Fruit fly (Drosophila melanogaster): Measurements from ENCODE around the gene CG33252.

CG33252 gene

DNA sequence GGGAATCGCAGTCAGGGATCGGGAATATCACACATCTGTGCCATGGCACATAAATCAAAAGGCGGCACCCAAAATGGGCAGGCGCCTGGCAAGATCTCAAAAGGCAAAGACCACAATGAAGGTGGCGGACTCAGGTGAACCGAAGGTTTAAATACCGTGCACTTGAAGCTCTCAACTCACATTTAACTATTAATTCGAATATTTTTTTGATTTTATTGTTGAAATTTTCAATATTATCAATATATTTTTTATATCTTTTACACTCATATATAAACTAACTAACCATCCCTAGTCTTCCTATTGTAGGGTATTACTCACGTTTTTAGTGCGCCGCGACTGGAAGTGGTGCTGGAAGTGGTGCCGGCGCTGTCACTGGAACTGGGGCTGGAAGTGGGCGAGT lies 48.0 kb downstream of the CG33252 start (continued):
- TF ChIP-seq Mad (GFP tag; optimal IDR thresholded peaks at IDR 0.05) (no peak), nerfin-1 (tag; optimal IDR thresholded peaks at IDR 0.05) (no peak), CG7987 (GFP tag; optimal IDR thresholded peaks at IDR 0.05) (no peak), CG2202 (tag; optimal IDR thresholded peaks at IDR 0.05) (no peak), yki (optimal IDR thresholded peaks at IDR 0.05) (no peak), CG14860 (GFP tag; IDR thresholded peaks at IDR 0.05; ENCODE audit: partially characterized antibody) (no peak), HLH3B (GFP tag; IDR thresholded peaks at IDR 0.05) (peak; percentile 54), CG7271 (tag; optimal IDR thresholded peaks at IDR 0.05) (no peak), sens-2 (GFP tag; IDR thresholded peaks at IDR 0.05) (no peak), CG31224 (GFP tag; IDR thresholded peaks at IDR 0.05) (no peak), CG10267 (tag; optimal IDR thresholded peaks at IDR 0.05) (peak; percentile 8), CG1603 (tag; optimal IDR thresholded peaks at IDR 0.05) (no peak), fd96Cb (tag; optimal IDR thresholded peaks at IDR 0.05) (peak; percentile 28), B-H2 (GFP tag; optimal IDR thresholded peaks at IDR 0.05) (no peak), CG7839 (tag; optimal IDR thresholded peaks at IDR 0.05) (peak; percentile 4), Tbp (GFP tag; optimal IDR thresholded peaks at IDR 0.05) (no peak), CTCF (GFP tag; optimal IDR thresholded peaks at IDR 0.05) (no peak), Usf (GFP tag; optimal IDR thresholded peaks at IDR 0.05) (no peak), Drgx (GFP tag; IDR thresholded peaks at IDR 0.05) (no peak), row (GFP tag; IDR thresholded peaks at IDR 0.05) (peak; percentile 45; the same call in 2 of the 3 replicates), Dad (GFP tag; optimal IDR thresholded peaks at IDR 0.05) (no peak), sisA (GFP tag; IDR thresholded peaks at IDR 0.05) (peak; percentile 41), CG8924 (tag; optimal IDR thresholded peaks at IDR 0.05) (no peak), Adf1 (GFP tag; IDR thresholded peaks at IDR 0.05) (no peak), HLH54F (GFP tag; optimal IDR thresholded peaks at IDR 0.05) (no peak), Gug (GFP tag; IDR thresholded peaks at IDR 0.05) (no peak), gro (GFP tag; optimal IDR thresholded peaks at IDR 0.05) (no peak), bsh (GFP tag; optimal IDR thresholded peaks at IDR 0.05) (peak in 1 of 2 experiments; percentile 35), pan (optimal IDR thresholded peaks at IDR 0.05) (no peak), pan (GFP tag; optimal IDR thresholded peaks at IDR 0.05 in 1 of 2, IDR thresholded peaks at IDR 0.05 in 1 of 2) (peak in 1 of 2 experiments; percentile 8), CG15601 (tag; optimal IDR thresholded peaks at IDR 0.05) (no peak), CG8281 (tag; optimal IDR thresholded peaks at IDR 0.05) (no peak), dm (GFP tag; optimal IDR thresholded peaks at IDR 0.05) (no peak), CG2199 (GFP tag; IDR thresholded peaks at IDR 0.05) (no peak), esg (GFP tag; conservative IDR thresholded peaks at IDR 0.05) (0 out of 2 replicates have a peak, but pooled peaks have one; percentile 13), CG17802 (tag; optimal IDR thresholded peaks at IDR 0.05) (no peak), CG18011 (GFP tag; optimal IDR thresholded peaks at IDR 0.05) (no peak), CG4854 (GFP tag; optimal IDR thresholded peaks at IDR 0.05) (no peak), Hand (GFP tag; optimal IDR thresholded peaks at IDR 0.05) (no peak), CG3995 (GFP tag; optimal IDR thresholded peaks at IDR 0.05) (no peak), Sry-δ (GFP tag; optimal IDR thresholded peaks at IDR 0.05) (no peak), danr (GFP tag; IDR thresholded peaks at IDR 0.05) (no peak), CG2889 (GFP tag; IDR thresholded peaks at IDR 0.05) (no peak), ci (GFP tag; IDR thresholded peaks at IDR 0.05) (0 out of 3 replicates have a peak, but pooled peaks have one; percentile 33), Atf3 (GFP tag; optimal IDR thresholded peaks at IDR 0.05) (no peak), CG10543 (GFP tag; optimal IDR thresholded peaks at IDR 0.05) (no peak), CG31441 (GFP tag; IDR thresholded peaks at IDR 0.05) (no peak), NC2α (GFP tag; optimal IDR thresholded peaks at IDR 0.05) (no peak), aop (GFP tag; IDR thresholded peaks at IDR 0.05) (no peak), CG4820 (GFP tag; optimal IDR thresholded peaks at IDR 0.05) (peak; percentile 1), Sry-β (GFP tag; optimal IDR thresholded peaks at IDR 0.05) (no peak), CG11560 (tag; IDR thresholded peaks at IDR 0.05) (no peak), salm (tag; optimal IDR thresholded peaks at IDR 0.05) (no peak)

Measured in whole organism, embryonic.